Worm (Caenorhabditis elegans) whole organism, L1 larva: ENCODE data around the gene ZK470.6.

Source experiments
- C04F5.9 ChIP-seq: sonication (generic microtip); optimal IDR thresholded peaks from 2 replicates; lab custom pipeline; 2016; ENCODE audit warnings: missing genetic modification characterization, missing compliant biosample characterization
- C16A3.4 ChIP-seq: fragments of 150-350 bp; optimal IDR thresholded peaks from 2 replicates; lab custom pipeline; 2014; ENCODE audit warnings: missing biosample characterization, missing genetic modification characterization
- C34B4.2 ChIP-seq: sonication (generic microtip); optimal IDR thresholded peaks from 2 replicates; lab custom pipeline; 2017; ENCODE audit warnings: mild to moderate bottlenecking, missing genetic modification characterization, missing compliant biosample characterization
- F16B12.6 ChIP-seq: fragments of 150-350 bp; optimal IDR thresholded peaks from 2 replicates; lab custom pipeline; 2014; ENCODE audit warnings: missing biosample characterization, missing genetic modification characterization
- Y116A8C.19 ChIP-seq: sonication (generic microtip); optimal IDR thresholded peaks from 2 replicates; lab custom pipeline; 2016; ENCODE audit warnings: missing compliant biosample characterization, missing genetic modification characterization, borderline replicate concordance
- aha-1 ChIP-seq: fragments of 150-350 bp; optimal IDR thresholded peaks from 2 replicates; lab custom pipeline; 2014; ENCODE audit warnings: missing biosample characterization, missing genetic modification characterization
- alr-1 ChIP-seq: fragments of 200-800 bp; sonication (Bioruptor generic); optimal IDR thresholded peaks from 2 replicates; lab custom pipeline; 2018; ENCODE audit warnings: borderline replicate concordance, mild to moderate bottlenecking, missing genetic modification characterization, missing compliant biosample characterization
- aly-2 ChIP-seq: fragments of 150-350 bp; optimal IDR thresholded peaks from 2 replicates; lab custom pipeline; 2014; ENCODE audit warnings: missing biosample characterization, missing genetic modification characterization
- ama-1 ChIP-seq: fragments of 150-350 bp; optimal IDR thresholded peaks from 2 replicates; lab custom pipeline; 2014
- blmp-1 ChIP-seq: fragments of 150-350 bp; optimal IDR thresholded peaks from 2 replicates; lab custom pipeline; 2014; ENCODE audit warnings: missing biosample characterization, missing genetic modification characterization
- ceh-63 ChIP-seq: fragments of 200-800 bp; sonication (Bioruptor generic); optimal IDR thresholded peaks from 2 replicates; lab custom pipeline; 2018; ENCODE audit warnings: mild to moderate bottlenecking, missing genetic modification characterization, missing compliant biosample characterization
- ceh-90 ChIP-seq: sonication (generic microtip); optimal IDR thresholded peaks from 2 replicates; lab custom pipeline; 2016; ENCODE audit warnings: missing genetic modification characterization, missing compliant biosample characterization
- dsc-1 ChIP-seq: sonication (generic microtip); optimal IDR thresholded peaks from 2 replicates; lab custom pipeline; 2016; ENCODE audit warnings: mild to moderate bottlenecking, missing genetic modification characterization, missing compliant biosample characterization
- efl-1 ChIP-seq, 4 experiments: fragments of 150-350 bp; optimal IDR thresholded peaks in 3 of 4; peaks in 1 of 4; 1 replicate in 1 of 4; 2 replicates in 3 of 4; lab custom pipeline; 2014; ENCODE audit warnings: missing biosample characterization in 2 of 4, missing genetic modification characterization in 2 of 4, missing genetic modification reagents in 2 of 4
- egl-13 ChIP-seq: sonication (generic microtip); optimal IDR thresholded peaks from 2 replicates; lab custom pipeline; 2016; ENCODE audit warnings: missing genotype, missing genetic modification reagents, missing genetic modification characterization, missing compliant biosample characterization
- elt-3 ChIP-seq, 6 experiments: fragments of 150-350 bp in 1 of 6; sonication (generic microtip); optimal IDR thresholded peaks; 2 replicates each; lab custom pipeline; 2017 to 2018; ENCODE audit warnings: missing biosample characterization in 6 of 6, missing genetic modification characterization in 6 of 6, inconsistent platforms in 1 of 6
- ets-5 ChIP-seq: fragments of 200-800 bp; sonication (Bioruptor generic); IDR thresholded peaks from 2 replicates; pipeline ENCODE4 v1.3.6; 2022; ENCODE audit warnings: missing genetic modification characterization, missing compliant biosample characterization
- fkh-4 ChIP-seq: sonication (generic microtip); optimal IDR thresholded peaks from 2 replicates; lab custom pipeline; 2016; ENCODE audit warnings: missing compliant biosample characterization, missing genetic modification characterization, borderline replicate concordance
- fkh-8 ChIP-seq: sonication (generic microtip); optimal IDR thresholded peaks from 2 replicates; lab custom pipeline; 2016; ENCODE audit warnings: mild to moderate bottlenecking, missing genetic modification characterization, missing compliant biosample characterization
- hlh-17 ChIP-seq: fragments of 200-800 bp; sonication (Bioruptor generic); optimal IDR thresholded peaks from 2 replicates; lab custom pipeline; 2018; ENCODE audit warnings: missing genetic modification characterization, mild to moderate bottlenecking, missing compliant biosample characterization, moderate library complexity, borderline replicate concordance
- hlh-4 ChIP-seq: sonication (generic microtip); optimal IDR thresholded peaks from 2 replicates; lab custom pipeline; 2016; ENCODE audit warnings: mild to moderate bottlenecking, missing genetic modification characterization, missing compliant biosample characterization
- irx-1 ChIP-seq: sonication (generic microtip); optimal IDR thresholded peaks from 2 replicates; lab custom pipeline; 2016; ENCODE audit warnings: missing genetic modification characterization, missing compliant biosample characterization
- isw-1 ChIP-seq: fragments of 200-800 bp; sonication (Bioruptor generic); IDR thresholded peaks from 2 replicates; pipeline ENCODE4 v1.3.6; 2022; ENCODE audit warnings: missing genetic modification characterization, missing compliant biosample characterization
- lin-14 ChIP-seq: fragments of 200-800 bp; sonication (Bioruptor generic); optimal IDR thresholded peaks from 2 replicates; lab custom pipeline; 2018; ENCODE audit warnings: mild to moderate bottlenecking, missing genetic modification characterization, moderate library complexity, missing compliant biosample characterization
- lin-35 ChIP-seq, 2 experiments: fragments of 150-350 bp; optimal IDR thresholded peaks; 2 replicates each; lab custom pipeline; 2014; ENCODE audit warnings: missing biosample characterization in 2 of 2, missing genetic modification characterization in 2 of 2, missing genetic modification reagents in 2 of 2
- lir-3 ChIP-seq: sonication (generic microtip); optimal IDR thresholded peaks from 2 replicates; lab custom pipeline; 2016; ENCODE audit warnings: mild to moderate bottlenecking, missing genetic modification characterization, moderate library complexity, missing compliant biosample characterization; ENCODE audit not compliant: poor library complexity
- lsy-2 ChIP-seq, 2 experiments: fragments of 150-350 bp; optimal IDR thresholded peaks; 2 replicates each; lab custom pipeline; 2014; ENCODE audit warnings: missing biosample characterization in 2 of 2, missing genetic modification characterization in 2 of 2
- mab-9 ChIP-seq: fragments of 200-800 bp; sonication (Bioruptor generic); IDR thresholded peaks from 2 replicates; pipeline ENCODE4 v1.3.6; 2022; ENCODE audit warnings: missing genetic modification reagents, missing genetic modification characterization, missing compliant biosample characterization
- mdl-1 ChIP-seq, 2 experiments: fragments of 150-350 bp; optimal IDR thresholded peaks; 2 replicates each; lab custom pipeline; 2014 to 2017; ENCODE audit warnings: missing biosample characterization in 2 of 2, missing genetic modification characterization in 2 of 2, inconsistent platforms in 1 of 2
- mef-2 ChIP-seq: fragments of 150-350 bp; optimal IDR thresholded peaks from 2 replicates; lab custom pipeline; 2014; ENCODE audit warnings: missing biosample characterization, missing genetic modification characterization
- mep-1 ChIP-seq: fragments of 150-350 bp; optimal IDR thresholded peaks from 2 replicates; lab custom pipeline; 2014; ENCODE audit warnings: missing biosample characterization, missing genetic modification characterization
- nhr-20 ChIP-seq: sonication (generic microtip); optimal IDR thresholded peaks from 2 replicates; lab custom pipeline; 2016; ENCODE audit warnings: mild to moderate bottlenecking, missing genetic modification characterization, missing compliant biosample characterization
- nhr-28 ChIP-seq: fragments of 150-350 bp; optimal IDR thresholded peaks from 2 replicates; lab custom pipeline; 2014; ENCODE audit warnings: missing biosample characterization, missing genetic modification characterization
- nhr-47 ChIP-seq: sonication (generic microtip); optimal IDR thresholded peaks from 2 replicates; lab custom pipeline; 2016; ENCODE audit warnings: mild to moderate bottlenecking, missing genetic modification characterization, moderate library complexity, missing compliant biosample characterization
- nhr-71 ChIP-seq: sonication (generic microtip); optimal IDR thresholded peaks from 2 replicates; lab custom pipeline; 2016; ENCODE audit warnings: mild to moderate bottlenecking, missing genetic modification characterization, moderate library complexity, missing compliant biosample characterization
- nhr-90 ChIP-seq: sonication (generic microtip); optimal IDR thresholded peaks from 2 replicates; lab custom pipeline; 2016; ENCODE audit warnings: mild to moderate bottlenecking, missing genetic modification characterization, missing compliant biosample characterization; ENCODE audit not compliant: poor library complexity
- pag-3 ChIP-seq: sonication (generic microtip); optimal IDR thresholded peaks from 2 replicates; lab custom pipeline; 2017; ENCODE audit warnings: missing genetic modification characterization, mild to moderate bottlenecking, missing compliant biosample characterization, antibody characterized with exemption, borderline replicate concordance; ENCODE audit not compliant: insufficient read depth
- pqm-1 ChIP-seq: sonication (generic microtip); optimal IDR thresholded peaks from 3 replicates; lab custom pipeline; 2017; ENCODE audit warnings: missing biosample characterization, missing genetic modification characterization
- rnt-1 ChIP-seq: sonication (generic microtip); optimal IDR thresholded peaks from 2 replicates; lab custom pipeline; 2016; ENCODE audit warnings: mild to moderate bottlenecking, missing genetic modification characterization, moderate library complexity, missing compliant biosample characterization
- skn-1 ChIP-seq: fragments of 150-350 bp; optimal IDR thresholded peaks from 2 replicates; lab custom pipeline; 2014; ENCODE audit warnings: missing biosample characterization, missing genetic modification characterization
- sox-4 ChIP-seq: sonication (generic microtip); optimal IDR thresholded peaks from 2 replicates; lab custom pipeline; 2016; ENCODE audit warnings: missing genetic modification characterization, missing compliant biosample characterization
- sptf-1 ChIP-seq: fragments of 150-350 bp; optimal IDR thresholded peaks from 2 replicates; lab custom pipeline; 2014; ENCODE audit warnings: missing biosample characterization, missing genetic modification characterization
- sup-37 ChIP-seq: fragments of 200-800 bp; sonication (Bioruptor generic); optimal IDR thresholded peaks from 2 replicates; lab custom pipeline; 2018; ENCODE audit warnings: mild to moderate bottlenecking, missing genetic modification characterization, missing compliant biosample characterization
- tbx-2 ChIP-seq: sonication (generic microtip); optimal IDR thresholded peaks from 2 replicates; lab custom pipeline; 2016; ENCODE audit warnings: missing genetic modification characterization, missing compliant biosample characterization
- tlp-1 ChIP-seq: fragments of 150-350 bp; optimal IDR thresholded peaks from 2 replicates; lab custom pipeline; 2014; ENCODE audit warnings: missing biosample characterization, missing genetic modification characterization
- unc-130 ChIP-seq: fragments of 150-350 bp; optimal IDR thresholded peaks from 2 replicates; lab custom pipeline; 2017; ENCODE audit warnings: missing biosample characterization, missing genetic modification characterization, inconsistent platforms
- unc-62 ChIP-seq: fragments of 150-350 bp; optimal IDR thresholded peaks from 2 replicates; lab custom pipeline; 2014; ENCODE audit warnings: missing biosample characterization, missing genetic modification reagents, missing genetic modification characterization
- xbp-1 ChIP-seq: sonication (generic microtip); optimal IDR thresholded peaks from 2 replicates; lab custom pipeline; 2016; ENCODE audit warnings: missing genetic modification characterization, missing compliant biosample characterization
- zag-1 ChIP-seq: fragments of 150-350 bp; optimal IDR thresholded peaks from 2 replicates; lab custom pipeline; 2014; ENCODE audit warnings: missing biosample characterization, missing genetic modification characterization
- zip-4 ChIP-seq: fragments of 200-800 bp; sonication (Bioruptor generic); optimal IDR thresholded peaks from 2 replicates; lab custom pipeline; 2018; ENCODE audit warnings: mild to moderate bottlenecking, missing genetic modification characterization, moderate library complexity, missing compliant biosample characterization
- ztf-11 ChIP-seq, 2 experiments: sonication (generic microtip); optimal IDR thresholded peaks; 2 replicates each; lab custom pipeline; 2016 to 2017; ENCODE audit warnings: missing genetic modification characterization in 2 of 2, missing biosample characterization in 1 of 2, missing compliant biosample characterization in 1 of 2
- ztf-4 ChIP-seq: fragments of 150-350 bp; optimal IDR thresholded peaks from 2 replicates; lab custom pipeline; 2014; ENCODE audit warnings: missing biosample characterization, missing genetic modification characterization

ZK470.6 gene

ce11 chrX:4209131-4209530 lies 31.8 kb upstream of the ZK470.6 start:
- TF ChIP-seq sup-37 (GFP tag; lab: Kevin White, UChicago): peak; percentile 98
- no peak for TF ChIP-seq pag-3 (tag; lab: Kevin White, UChicago)
- peak; percentile 98 for TF ChIP-seq mab-9 (GFP tag; lab: Robert Waterston, UW)
- TF ChIP-seq ets-5: peak; percentile 92; the same call in 1 of the 2 replicates
- peak; percentile 96 for TF ChIP-seq C04F5.9 (tag; lab: Kevin White, UChicago)
- TF ChIP-seq hlh-4 (tag; lab: Kevin White, UChicago): peak; percentile 89
- TF ChIP-seq lir-3 (tag; lab: Kevin White, UChicago): peak; percentile 94
- peak; percentile 99 for TF ChIP-seq ztf-4 (tag; lab: Kevin White, UChicago)
- TF ChIP-seq mep-1: peak; percentile 100
- peak; percentile 90 for TF ChIP-seq pqm-1 (tag; lab: Kevin White, UChicago)
- peak; percentile 99 for TF ChIP-seq nhr-90 (tag; lab: Kevin White, UChicago)
- peak; percentile 95 for TF ChIP-seq unc-130 (tag; lab: Kevin White, UChicago)
- TF ChIP-seq tbx-2 (tag; lab: Kevin White, UChicago): peak; percentile 100
- TF ChIP-seq rnt-1 (tag; lab: Kevin White, UChicago): peak; percentile 99
- TF ChIP-seq isw-1 (GFP tag; lab: Robert Waterston, UW): peak; percentile 93
- TF ChIP-seq nhr-28: peak; percentile 15
- TF ChIP-seq elt-3 (tag; optimal IDR thresholded peaks at IDR 0.05; lab: Kevin White, UChicago): peak; percentile 75 to 99 (median 90)
- TF ChIP-seq aha-1 (tag; lab: Kevin White, UChicago): peak; percentile 94
- peak; percentile 93 to 96 for TF ChIP-seq lsy-2 (tag; optimal IDR thresholded peaks at IDR 0.05; lab: Kevin White, UChicago)
- TF ChIP-seq nhr-71: peak; percentile 99
- TF ChIP-seq fkh-8 (tag; lab: Kevin White, UChicago): peak; percentile 96
- peak; percentile 99 for TF ChIP-seq lin-14 (GFP tag; lab: Kevin White, UChicago)
- peak; percentile 100 for TF ChIP-seq egl-13 (tag; lab: Kevin White, UChicago)
- peak; percentile 100 for TF ChIP-seq sox-4 (tag; lab: Kevin White, UChicago)
- peak; percentile 99 for TF ChIP-seq C16A3.4 (tag; lab: Kevin White, UChicago)
- peak; percentile 59 for TF ChIP-seq F16B12.6 (tag; lab: Kevin White, UChicago)
- TF ChIP-seq lin-35 (GFP tag; optimal IDR thresholded peaks at IDR 0.05; lab: Kevin White, UChicago): peak; percentile 72 to 91
- no peak for TF ChIP-seq hlh-17
- no peak for TF ChIP-seq tlp-1 (tag; lab: Kevin White, UChicago)
- TF ChIP-seq ztf-11 (tag; optimal IDR thresholded peaks at IDR 0.05; lab: Kevin White, UChicago): peak; percentile 78 to 99
- TF ChIP-seq sptf-1: no peak
- peak; percentile 100 for TF ChIP-seq nhr-47 (tag; lab: Kevin White, UChicago)
- TF ChIP-seq unc-62 (GFP tag; lab: Kevin White, UChicago): peak; percentile 34
- TF ChIP-seq nhr-20 (tag; lab: Kevin White, UChicago): peak; percentile 99
- TF ChIP-seq irx-1 (tag; lab: Kevin White, UChicago): peak; percentile 100
- peak; percentile 53 for TF ChIP-seq zag-1 (tag; lab: Kevin White, UChicago)
- TF ChIP-seq blmp-1 (tag; lab: Kevin White, UChicago): peak; percentile 42
- peak; percentile 86 to 90 for TF ChIP-seq efl-1 (optimal IDR thresholded peaks at IDR 0.05; lab: Kevin White, UChicago)
- TF ChIP-seq efl-1 (GFP tag; optimal IDR thresholded peaks at IDR 0.05 in 1 of 2; lab: Kevin White, UChicago): peak; percentile 46 to 97
- TF ChIP-seq zip-4 (GFP tag; lab: Kevin White, UChicago): peak; percentile 96
- TF ChIP-seq aly-2 (tag; lab: Kevin White, UChicago): peak; percentile 95
- peak; percentile 88 for TF ChIP-seq mef-2 (tag; lab: Kevin White, UChicago)
- peak; percentile 42 for TF ChIP-seq Y116A8C.19 (tag; lab: Kevin White, UChicago)
- peak; percentile 33 for TF ChIP-seq C34B4.2 (tag; lab: Kevin White, UChicago)
- TF ChIP-seq skn-1 (tag; lab: Kevin White, UChicago): peak; percentile 99
- peak; percentile 88 for TF ChIP-seq ceh-63 (GFP tag; lab: Kevin White, UChicago)
- peak; percentile 98 for TF ChIP-seq xbp-1 (tag; lab: Kevin White, UChicago)
- no peak for TF ChIP-seq alr-1 (tag; lab: Kevin White, UChicago)
- no peak for TF ChIP-seq ceh-90 (tag; lab: Kevin White, UChicago)
- TF ChIP-seq ama-1: peak; percentile 27
- TF ChIP-seq dsc-1 (tag; lab: Kevin White, UChicago): peak; percentile 100
- peak; percentile 94 for TF ChIP-seq fkh-4 (tag; lab: Kevin White, UChicago)
- peak in 1 of 2 experiments; percentile 95 for TF ChIP-seq mdl-1 (tag; optimal IDR thresholded peaks at IDR 0.05; lab: Kevin White, UChicago)
